Worm (Caenorhabditis elegans) whole organism, L3 larva: ENCODE measurements around the gene B0252.3.

Experiments
- aly-2 ChIP-seq: fragments of 150-350 bp; optimal IDR thresholded peaks from 2 replicates; lab custom pipeline; 2014; ENCODE audit warnings: missing biosample characterization, missing genetic modification characterization
- ama-1 ChIP-seq: fragments of 150-350 bp; optimal IDR thresholded peaks from 2 replicates; lab custom pipeline; 2018
- ceh-82 ChIP-seq: fragments of 150-350 bp; optimal IDR thresholded peaks from 2 replicates; lab custom pipeline; 2014; ENCODE audit warnings: missing biosample characterization, missing genetic modification characterization
- fos-1 ChIP-seq: fragments of 150-350 bp; optimal IDR thresholded peaks from 2 replicates; lab custom pipeline; 2014; ENCODE audit warnings: missing biosample characterization, missing genetic modification characterization
- mdl-1 ChIP-seq: fragments of 150-350 bp; optimal IDR thresholded peaks from 2 replicates; lab custom pipeline; 2014; ENCODE audit warnings: missing biosample characterization, missing genetic modification characterization
- mml-1 ChIP-seq: fragments of 150-350 bp; sonication (generic microtip); optimal IDR thresholded peaks from 3 replicates; lab custom pipeline; 2014; ENCODE audit warnings: missing biosample characterization, missing genetic modification characterization
- nhr-11 ChIP-seq: fragments of 150-350 bp; optimal IDR thresholded peaks from 2 replicates; lab custom pipeline; 2014; ENCODE audit warnings: missing biosample characterization, missing genetic modification characterization
- nhr-12 ChIP-seq: fragments of 150-350 bp; optimal IDR thresholded peaks from 2 replicates; lab custom pipeline; 2014; ENCODE audit warnings: missing biosample characterization, missing genetic modification characterization
- nhr-43 ChIP-seq: sonication (generic microtip); optimal IDR thresholded peaks from 2 replicates; lab custom pipeline; 2016; ENCODE audit warnings: mild to moderate bottlenecking, missing genetic modification characterization, missing compliant biosample characterization; ENCODE audit not compliant: poor library complexity, severe bottlenecking
- nhr-76 ChIP-seq: fragments of 150-350 bp; sonication (generic microtip); optimal IDR thresholded peaks from 5 replicates; lab custom pipeline; 2014; ENCODE audit warnings: missing biosample characterization, missing genetic modification characterization
- pqm-1 ChIP-seq: fragments of 150-350 bp; optimal IDR thresholded peaks from 2 replicates; lab custom pipeline; 2017; ENCODE audit warnings: missing biosample characterization, missing genetic modification characterization, inconsistent platforms
- snpc-4 ChIP-seq: fragments of 150-350 bp; optimal IDR thresholded peaks from 2 replicates; lab custom pipeline; 2014; ENCODE audit warnings: missing biosample characterization, missing genetic modification characterization
- ztf-11 ChIP-seq: fragments of 150-350 bp; optimal IDR thresholded peaks from 2 replicates; lab custom pipeline; 2014; ENCODE audit warnings: missing biosample characterization, missing genetic modification characterization

DNA sequence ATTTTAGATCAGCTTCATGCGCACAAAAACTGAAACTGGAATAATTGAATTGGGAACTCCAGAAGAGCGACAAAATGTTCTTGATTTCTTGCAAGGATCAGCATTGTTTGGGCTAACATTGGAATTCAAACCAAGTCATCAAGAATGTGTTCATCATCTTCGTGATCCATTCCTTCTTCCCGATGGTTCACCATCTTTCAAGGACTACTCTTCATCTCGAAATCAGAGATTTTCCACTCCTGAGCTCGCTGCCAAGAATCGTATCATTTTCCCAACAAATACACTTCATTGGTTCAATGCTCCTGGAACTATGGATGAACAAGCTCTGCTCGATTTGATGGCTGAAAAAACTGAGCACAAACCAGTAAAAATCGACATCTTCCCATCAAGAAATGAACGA lies 6.8 kb downstream of the B0252.3 start:
- TF ChIP-seq aly-2 (tag; lab: Kevin White, UChicago), result no peak
- TF ChIP-seq ztf-11, result no peak
- no peak for TF ChIP-seq ama-1 (lab: Kevin White, UChicago)
- TF ChIP-seq nhr-12, result no peak
- TF ChIP-seq snpc-4 (tag; lab: Kevin White, UChicago), result no peak
- no peak for TF ChIP-seq fos-1 (tag; lab: Kevin White, UChicago)
- TF ChIP-seq mdl-1 (tag; lab: Kevin White, UChicago), result no peak
- no peak for TF ChIP-seq ceh-82 (tag; lab: Kevin White, UChicago)
- no peak for TF ChIP-seq nhr-11 (tag; lab: Kevin White, UChicago)
- TF ChIP-seq mml-1 (tag; lab: Kevin White, UChicago), result no peak
- no peak for TF ChIP-seq pqm-1
- TF ChIP-seq nhr-43 (tag; lab: Kevin White, UChicago), result no peak
- no peak for TF ChIP-seq nhr-76
